Fruit fly (Drosophila melanogaster): ENCODE results near the gene Mur29B.

Mur29B gene

DNA sequence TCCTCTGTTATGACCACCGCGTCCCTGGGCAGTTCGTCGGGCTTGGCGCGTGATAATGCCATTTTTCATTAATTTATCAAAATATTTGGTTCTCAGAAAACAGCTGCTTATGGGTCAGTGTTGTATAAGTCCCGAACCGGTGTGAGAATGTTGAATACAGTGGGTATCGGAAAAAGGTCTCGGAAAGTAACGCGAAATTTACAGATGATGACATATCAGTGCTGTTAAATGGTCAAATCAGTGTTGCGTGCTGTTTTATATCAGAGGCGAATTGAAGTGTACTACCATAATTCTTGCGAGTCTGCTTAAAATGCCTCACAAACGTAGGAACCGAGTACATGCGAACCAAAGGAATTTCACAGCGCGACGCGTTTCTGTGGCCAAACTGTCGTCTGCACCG lies 30.7 kb downstream of the Mur29B start, which contains the start of the genes CG13392 and Rcd4 (continued):
- TF ChIP-seq hbn (GFP tag; IDR thresholded peaks at IDR 0.05; ENCODE audit: partially characterized antibody) (peak; percentile 53; the same call in 1 of the 2 replicates), gfzf (GFP tag; optimal IDR thresholded peaks at IDR 0.05) (peak; percentile 44), CG8478 (optimal IDR thresholded peaks at IDR 0.05) (no peak), fd64A (GFP tag; optimal IDR thresholded peaks at IDR 0.05) (no peak), trem (tag; optimal IDR thresholded peaks at IDR 0.05) (peak; percentile 65), chif (GFP tag; optimal IDR thresholded peaks at IDR 0.05) (peak; percentile 47 to 65), Mrtf (GFP tag; IDR thresholded peaks at IDR 0.05) (0 out of 3 replicates have a peak, but pooled peaks have one; percentile 34), lab (GFP tag; optimal IDR thresholded peaks at IDR 0.05) (peak; percentile 87), Doc2 (GFP tag; IDR thresholded peaks at IDR 0.05) (no peak), Stat92E (GFP tag; optimal IDR thresholded peaks at IDR 0.05) (peak in 1 of 3 experiments; percentile 61), tna (GFP tag; IDR thresholded peaks at IDR 0.05; ENCODE audit: partially characterized antibody) (no peak), CG11093 (GFP tag; IDR thresholded peaks at IDR 0.05) (no peak), fru (optimal IDR thresholded peaks at IDR 0.05) (no peak), Bgb (GFP tag; IDR thresholded peaks at IDR 0.05; ENCODE audit: partially characterized antibody) (peak; percentile 72), Doc3 (GFP tag; IDR thresholded peaks at IDR 0.05; ENCODE audit: partially characterized antibody) (peak; percentile 67; the same call in 1 of the 3 replicates), gcm2 (GFP tag; optimal IDR thresholded peaks at IDR 0.05) (peak; percentile 5), CoRest (tag; optimal IDR thresholded peaks at IDR 0.05) (peak; percentile 55), usp (GFP tag; optimal IDR thresholded peaks at IDR 0.05) (no peak), Neu2 (GFP tag; optimal IDR thresholded peaks at IDR 0.05; ENCODE audit: borderline replicate concordance) (no peak), cad (GFP tag; optimal IDR thresholded peaks at IDR 0.05) (no peak), pita (GFP tag; optimal IDR thresholded peaks at IDR 0.05) (no peak), sob (GFP tag; IDR thresholded peaks at IDR 0.05) (peak; percentile 91), CG14965 (GFP tag; optimal IDR thresholded peaks at IDR 0.05; ENCODE audit: borderline replicate concordance) (no peak), CG31365 (tag; optimal IDR thresholded peaks at IDR 0.05) (no peak), CG2678 (tag; optimal IDR thresholded peaks at IDR 0.05) (peak; percentile 44), tx (GFP tag; optimal IDR thresholded peaks at IDR 0.05) (peak; percentile 67), CG14860 (GFP tag; IDR thresholded peaks at IDR 0.05; ENCODE audit: partially characterized antibody) (peak; percentile 44; the same call in 2 of the 3 replicates), Dip3 (GFP tag; optimal IDR thresholded peaks at IDR 0.05) (peak; percentile 79), CG18262 (tag; optimal IDR thresholded peaks at IDR 0.05) (peak; percentile 29), pb (GFP tag; optimal IDR thresholded peaks at IDR 0.05) (peak; percentile 63), Gug (GFP tag; IDR thresholded peaks at IDR 0.05) (peak; percentile 48; the same call in 1 of the 4 replicates), CG13123 (GFP tag; optimal IDR thresholded peaks at IDR 0.05) (no peak), Sox102F (GFP tag; optimal IDR thresholded peaks at IDR 0.05) (peak; percentile 16), kah (GFP tag; optimal IDR thresholded peaks at IDR 0.05) (peak; percentile 33), CG15011 (GFP tag; optimal IDR thresholded peaks at IDR 0.05) (no peak), ftz-f1 (GFP tag; optimal IDR thresholded peaks at IDR 0.05) (peak; percentile 23), repo (GFP tag; optimal IDR thresholded peaks at IDR 0.05) (peak; percentile 62), twi (tag; optimal IDR thresholded peaks at IDR 0.05) (peak; percentile 40), Aef1 (GFP tag; IDR thresholded peaks at IDR 0.05) (peak; percentile 36; the same call in 2 of the 3 replicates), CG6854 (GFP tag; optimal IDR thresholded peaks at IDR 0.05) (no peak), NC2α (GFP tag; optimal IDR thresholded peaks at IDR 0.05) (peak; percentile 16), CG8944 (GFP tag; optimal IDR thresholded peaks at IDR 0.05) (peak; percentile 56), Dref (GFP tag; IDR thresholded peaks at IDR 0.05) (peak; percentile 57), cato (GFP tag; optimal IDR thresholded peaks at IDR 0.05; ENCODE audit: borderline replicate concordance) (no peak), hb (GFP tag; IDR thresholded peaks at IDR 0.05; ENCODE audit: partially characterized antibody) (peak; percentile 31; the same call in 1 of the 3 replicates), CG30431 (GFP tag; optimal IDR thresholded peaks at IDR 0.05) (no peak), her (GFP tag; optimal IDR thresholded peaks at IDR 0.05) (peak; percentile 81), Nf-YC (tag; optimal IDR thresholded peaks at IDR 0.05) (peak; percentile 17), phol (tag; optimal IDR thresholded peaks at IDR 0.05) (peak; percentile 7), CG15269 (tag; optimal IDR thresholded peaks at IDR 0.05) (peak; percentile 43)
